Worm (Caenorhabditis elegans): ENCODE results near the gene srab-25.
"Not testable (repeated sequence)": the region's sequence is repeated elsewhere in the genome, so short reads cannot be mapped to it uniquely, and the experiment has no call there.

srab-25 gene

ce11 chrV:1699228-1699795 lies 41.7 kb downstream of the srab-25 start:
- no peak for TF ChIP-seq W03F9.2 (tag; optimal IDR thresholded peaks at IDR 0.05)

DNA sequence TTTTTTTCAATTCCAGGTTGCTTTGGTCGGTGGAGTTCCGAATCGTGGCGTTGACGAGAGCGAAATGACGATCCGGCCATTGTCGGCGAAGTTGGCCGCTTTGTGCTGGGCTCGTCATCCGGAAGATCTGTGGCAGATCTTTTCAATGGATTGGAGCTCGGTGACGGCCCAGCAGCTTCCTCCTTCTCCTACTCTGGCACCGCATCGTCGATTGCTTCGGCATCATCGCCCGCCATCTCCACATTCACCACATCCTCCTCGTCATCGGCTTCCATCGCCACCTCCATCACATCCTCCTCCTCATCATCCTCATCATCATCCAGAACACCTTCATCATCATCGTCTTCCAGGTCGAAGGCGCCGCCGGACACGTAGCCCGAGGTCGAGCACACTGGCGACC lies 42.6 kb downstream of the srab-25 start:
- TF ChIP-seq W03F9.2 (tag; optimal IDR thresholded peaks at IDR 0.05) (no peak), him-1 (tag; optimal IDR thresholded peaks at IDR 0.05) (no peak), dao-5 (tag; optimal IDR thresholded peaks at IDR 0.05) (no peak)

DNA sequence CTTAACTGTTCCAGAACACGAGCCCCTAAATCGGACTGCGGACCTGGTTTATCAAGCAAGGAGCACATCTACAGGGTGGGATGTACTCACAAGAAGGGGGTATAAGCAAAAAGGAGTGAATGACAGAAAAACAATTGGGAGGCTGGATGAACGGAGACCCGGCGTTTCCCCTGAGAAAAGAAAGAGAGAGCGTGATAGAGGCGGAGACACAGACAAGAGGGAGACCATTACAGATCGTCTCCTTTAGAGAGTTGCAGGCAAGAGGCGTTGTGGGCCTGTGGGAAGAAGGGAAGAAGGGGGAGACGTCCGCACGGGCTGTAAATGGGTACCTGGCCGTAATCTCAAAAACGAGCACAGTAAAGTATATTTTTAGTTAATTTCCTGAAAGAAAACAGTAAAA lies 47.1 kb downstream of the srab-25 start, which contains the start of gene Y46H3C.7:
Gene Y46H3C.7, minus strand, starts transcription at position 147 of the 400 bp plus-strand sequence.
- TF ChIP-seq him-1, W03F9.2, dao-5 (tag; optimal IDR thresholded peaks at IDR 0.05): not testable (repeated sequence)

DNA sequence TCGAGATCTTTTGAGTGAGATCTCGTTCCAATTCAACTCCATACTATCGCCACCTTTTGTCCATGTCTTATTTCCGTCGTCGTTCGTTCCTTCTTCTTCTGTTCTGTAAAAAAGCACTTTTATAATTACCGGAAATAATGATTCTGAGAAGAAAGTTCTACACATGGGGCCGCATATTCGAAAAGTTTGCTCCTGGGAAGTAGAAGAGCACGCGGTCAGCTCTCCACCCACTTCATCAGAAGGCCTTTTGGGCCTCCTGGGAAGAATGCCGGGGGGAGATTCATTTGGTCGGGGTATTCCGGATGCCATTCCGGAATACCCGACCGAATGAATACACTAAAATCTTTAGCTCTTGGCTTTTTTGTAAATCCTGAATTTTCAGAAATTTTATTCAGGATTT lies 48.5 kb downstream of the srab-25 start, which contains the start of gene Y46H3C.5:
Gene Y46H3C.5, minus strand, starts transcription at position 2 of the 400 bp plus-strand sequence.
- TF ChIP-seq him-1, dao-5, W03F9.2 (tag; optimal IDR thresholded peaks at IDR 0.05): not testable (repeated sequence)

Data from whole organism, L4/young adult.